In genomic region chr3R:8642376-8642966, dm6 we compare ENCODE assay signal across 1 fruit fly cellular context.
TF ChIP-seq lines count a peak whose summit lies in the region.

No protein-coding gene starts in this region.

TF ChIP-seq in whole organism, embryonic, 481 proteins besides CTCF, POLR2A, EP300 and RAD21 (continued from another document):
- TF ChIP-seq CG18476 (GFP tag; optimal IDR thresholded peaks at IDR 0.05; lab: Kevin White, UChicago): no peak
- TF ChIP-seq Awh (GFP tag; IDR thresholded peaks at IDR 0.05; lab: Robert Waterston, UW): no peak
- peak; percentile 76 for TF ChIP-seq CG6791 (GFP tag; IDR thresholded peaks at IDR 0.05; lab: Robert Waterston, UW; ENCODE audit: partially characterized antibody)
- TF ChIP-seq Oaz (GFP tag; IDR thresholded peaks at IDR 0.05; lab: Robert Waterston, UW): no peak
- TF ChIP-seq CG17612 (GFP tag; IDR thresholded peaks at IDR 0.05; lab: Robert Waterston, UW): no peak
- TF ChIP-seq Opbp (GFP tag; IDR thresholded peaks at IDR 0.05; lab: Robert Waterston, UW; ENCODE audit: partially characterized antibody): peak; percentile 52
- TF ChIP-seq sna (GFP tag; IDR thresholded peaks at IDR 0.05; lab: Robert Waterston, UW; ENCODE audit: partially characterized antibody): peak; percentile 38
- TF ChIP-seq CG15696 (tag; optimal IDR thresholded peaks at IDR 0.05; lab: Kevin White, UChicago): no peak
- TF ChIP-seq HHEX (GFP tag; optimal IDR thresholded peaks at IDR 0.05; lab: Kevin White, UChicago): no peak
- TF ChIP-seq CG9215 (GFP tag; IDR thresholded peaks at IDR 0.05; lab: Robert Waterston, UW): no peak
- TF ChIP-seq grn (GFP tag; optimal IDR thresholded peaks at IDR 0.05; lab: Kevin White, UChicago): peak; percentile 80
- TF ChIP-seq tgo (GFP tag; IDR thresholded peaks at IDR 0.05; lab: Robert Waterston, UW): no peak
- TF ChIP-seq tna (GFP tag; IDR thresholded peaks at IDR 0.05; lab: Robert Waterston, UW; ENCODE audit: partially characterized antibody): peak; percentile 55
- no peak for TF ChIP-seq CG15011 (GFP tag; optimal IDR thresholded peaks at IDR 0.05; lab: Kevin White, UChicago)
- no peak; the same call in 1 of the 2 replicates for TF ChIP-seq unc-4 (GFP tag; IDR thresholded peaks at IDR 0.05; lab: Robert Waterston, UW; ENCODE audit: partially characterized antibody)
- no peak for TF ChIP-seq CG14667 (GFP tag; IDR thresholded peaks at IDR 0.05; lab: Robert Waterston, UW)
- no peak for TF ChIP-seq gfzf (GFP tag; optimal IDR thresholded peaks at IDR 0.05; lab: Kevin White, UChicago)
- no peak for TF ChIP-seq CG2202 (tag; optimal IDR thresholded peaks at IDR 0.05; lab: Kevin White, UChicago)
- TF ChIP-seq Vsx1 (GFP tag; optimal IDR thresholded peaks at IDR 0.05; lab: Kevin White, UChicago): peak; percentile 17
- TF ChIP-seq CG13624 (GFP tag; optimal IDR thresholded peaks at IDR 0.05; lab: Kevin White, UChicago): no peak
- TF ChIP-seq slou (GFP tag; optimal IDR thresholded peaks at IDR 0.05; lab: Kevin White, UChicago): no peak
- no peak for TF ChIP-seq CG32772 (GFP tag; IDR thresholded peaks at IDR 0.05; lab: Robert Waterston, UW)
- TF ChIP-seq exex (tag; optimal IDR thresholded peaks at IDR 0.05; lab: Kevin White, UChicago): peak; percentile 75
- TF ChIP-seq CG2129 (GFP tag; IDR thresholded peaks at IDR 0.05; lab: Robert Waterston, UW; ENCODE audit: partially characterized antibody): 0 out of 2 replicates have a peak, but pooled peaks have one; percentile 25
- TF ChIP-seq gt (GFP tag; IDR thresholded peaks at IDR 0.05; lab: Robert Waterston, UW): no peak
- no peak for TF ChIP-seq CG10321 (GFP tag; IDR thresholded peaks at IDR 0.05; lab: Robert Waterston, UW)
- no peak for TF ChIP-seq CG14965 (GFP tag; optimal IDR thresholded peaks at IDR 0.05; lab: Kevin White, UChicago; ENCODE audit: borderline replicate concordance)
- no peak for TF ChIP-seq CG17912 (GFP tag; optimal IDR thresholded peaks at IDR 0.05; lab: Kevin White, UChicago)
- no peak for TF ChIP-seq CG9437 (GFP tag; optimal IDR thresholded peaks at IDR 0.05; lab: Kevin White, UChicago)
- no peak for TF ChIP-seq Sox102F (GFP tag; optimal IDR thresholded peaks at IDR 0.05; lab: Kevin White, UChicago)
- no peak for TF ChIP-seq hbn (GFP tag; IDR thresholded peaks at IDR 0.05; lab: Robert Waterston, UW; ENCODE audit: partially characterized antibody)
- TF ChIP-seq ato (GFP tag; IDR thresholded peaks at IDR 0.05; lab: Robert Waterston, UW; ENCODE audit: partially characterized antibody): peak; percentile 51; the same call in 1 of the 2 replicates
- TF ChIP-seq MBD-R2 (GFP tag; IDR thresholded peaks at IDR 0.05; lab: Robert Waterston, UW): no peak
- no peak for TF ChIP-seq CG16779 (GFP tag; IDR thresholded peaks at IDR 0.05; lab: Robert Waterston, UW)
- no peak for TF ChIP-seq usp (GFP tag; optimal IDR thresholded peaks at IDR 0.05; lab: Kevin White, UChicago)
- no peak for TF ChIP-seq CG12391 (tag; optimal IDR thresholded peaks at IDR 0.05; lab: Kevin White, UChicago)
- no peak for TF ChIP-seq CG8281 (tag; optimal IDR thresholded peaks at IDR 0.05; lab: Kevin White, UChicago)
- TF ChIP-seq ap (GFP tag; IDR thresholded peaks at IDR 0.05; lab: Robert Waterston, UW): no peak
- TF ChIP-seq CG17359 (tag; optimal IDR thresholded peaks at IDR 0.05; lab: Kevin White, UChicago): no peak
- TF ChIP-seq C15 (GFP tag; IDR thresholded peaks at IDR 0.05; lab: Robert Waterston, UW): no peak
- peak; percentile 14 for TF ChIP-seq CG5180 (GFP tag; optimal IDR thresholded peaks at IDR 0.05; lab: Kevin White, UChicago)
- no peak for TF ChIP-seq Meics (GFP tag; optimal IDR thresholded peaks at IDR 0.05; lab: Kevin White, UChicago)
- TF ChIP-seq grau (tag; optimal IDR thresholded peaks at IDR 0.05; lab: Kevin White, UChicago): no peak
- TF ChIP-seq chinmo (GFP tag; IDR thresholded peaks at IDR 0.05; lab: Robert Waterston, UW; ENCODE audit: partially characterized antibody): 0 out of 4 replicates have a peak, but pooled peaks have one; percentile 17
- TF ChIP-seq pfk (GFP tag; optimal IDR thresholded peaks at IDR 0.05; lab: Kevin White, UChicago): no peak
- TF ChIP-seq E2f1 (GFP tag; IDR thresholded peaks at IDR 0.05; lab: Robert Waterston, UW): no peak
- TF ChIP-seq CG16815 (GFP tag; optimal IDR thresholded peaks at IDR 0.05; lab: Kevin White, UChicago): no peak
- TF ChIP-seq ranshi (GFP tag; IDR thresholded peaks at IDR 0.05; lab: Robert Waterston, UW): no peak
- TF ChIP-seq B-H1 (GFP tag; IDR thresholded peaks at IDR 0.05; lab: Robert Waterston, UW): no peak
- peak; percentile 65 for TF ChIP-seq Scr (GFP tag; IDR thresholded peaks at IDR 0.05; lab: Robert Waterston, UW; ENCODE audit: partially characterized antibody)
- 0 out of 2 replicates have a peak, but pooled peaks have one; percentile 24 for TF ChIP-seq vvl (GFP tag; IDR thresholded peaks at IDR 0.05; lab: Robert Waterston, UW)
- no peak for TF ChIP-seq CG1529 (GFP tag; optimal IDR thresholded peaks at IDR 0.05; lab: Kevin White, UChicago)
- TF ChIP-seq CG42726 (GFP tag; IDR thresholded peaks at IDR 0.05; lab: Robert Waterston, UW; ENCODE audit: partially characterized antibody): peak; percentile 42; the same call in 1 of the 2 replicates
- TF ChIP-seq CG2678 (tag; optimal IDR thresholded peaks at IDR 0.05; lab: Kevin White, UChicago): peak; percentile 9
- TF ChIP-seq zen2 (GFP tag; IDR thresholded peaks at IDR 0.05; lab: Robert Waterston, UW; ENCODE audit: partially characterized antibody): no peak; the same call in 2 of the 3 replicates
- no peak for TF ChIP-seq lab (GFP tag; optimal IDR thresholded peaks at IDR 0.05; lab: Kevin White, UChicago)
- no peak for TF ChIP-seq Blimp-1 (GFP tag; optimal IDR thresholded peaks at IDR 0.05; lab: Kevin White, UChicago)
- no peak for TF ChIP-seq D19A (tag; optimal IDR thresholded peaks at IDR 0.05; lab: Kevin White, UChicago)
- TF ChIP-seq kni (GFP tag; optimal IDR thresholded peaks at IDR 0.05; lab: Kevin White, UChicago): no peak
- TF ChIP-seq CG8924 (tag; optimal IDR thresholded peaks at IDR 0.05; lab: Kevin White, UChicago): no peak
- no peak for TF ChIP-seq CG31441 (GFP tag; IDR thresholded peaks at IDR 0.05; lab: Robert Waterston, UW)
- peak; percentile 70 for TF ChIP-seq bbx (GFP tag; IDR thresholded peaks at IDR 0.05; lab: Robert Waterston, UW; ENCODE audit: partially characterized antibody)
- TF ChIP-seq CG4730 (GFP tag; IDR thresholded peaks at IDR 0.05; lab: Robert Waterston, UW): no peak
- TF ChIP-seq CG17568 (GFP tag; optimal IDR thresholded peaks at IDR 0.05; lab: Kevin White, UChicago): no peak
- no peak for TF ChIP-seq nerfin-1 (tag; optimal IDR thresholded peaks at IDR 0.05; lab: Kevin White, UChicago)
- TF ChIP-seq CG1233 (GFP tag; optimal IDR thresholded peaks at IDR 0.05; lab: Kevin White, UChicago): no peak
- no peak for TF ChIP-seq Atf-2 (GFP tag; optimal IDR thresholded peaks at IDR 0.05; lab: Kevin White, UChicago)
- TF ChIP-seq eve (GFP tag; optimal IDR thresholded peaks at IDR 0.05; lab: Kevin White, UChicago): peak in 1 of 2 experiments; percentile 40
- TF ChIP-seq B-H2 (GFP tag; optimal IDR thresholded peaks at IDR 0.05; lab: Kevin White, UChicago): no peak
- TF ChIP-seq CG1647 (GFP tag; optimal IDR thresholded peaks at IDR 0.05; lab: Kevin White, UChicago): no peak
- TF ChIP-seq ase (GFP tag; IDR thresholded peaks at IDR 0.05; lab: Robert Waterston, UW): no peak
- TF ChIP-seq Pdp1 (GFP tag; optimal IDR thresholded peaks at IDR 0.05; lab: Kevin White, UChicago): peak in 1 of 2 experiments; percentile 98
- TF ChIP-seq Adf1 (GFP tag; IDR thresholded peaks at IDR 0.05; lab: Robert Waterston, UW): no peak
- TF ChIP-seq dati (GFP tag; IDR thresholded peaks at IDR 0.05; lab: Robert Waterston, UW): no peak
- peak; percentile 51 for TF ChIP-seq CG7745 (tag; optimal IDR thresholded peaks at IDR 0.05; lab: Kevin White, UChicago)
- peak; percentile 36 for TF ChIP-seq BtbVII (GFP tag; optimal IDR thresholded peaks at IDR 0.05; lab: Kevin White, UChicago)
